Worm (Caenorhabditis elegans): Measurements from ENCODE around the gene srj-4.

The srj-4 gene

ce11 chrV:12195845-12196244, 32.8 kb downstream of the srj-4 start, which contains the start of gene ZK836.3:
TSS of gene ZK836.3 (minus strand) at chrV:12195945.
- TF ChIP-seq nhr-76 (tag; optimal IDR thresholded peaks at IDR 0.05), result no peak
- no peak for TF ChIP-seq dve-1 (tag; optimal IDR thresholded peaks at IDR 0.05; ENCODE audit: insufficient read depth)
- no peak for TF ChIP-seq duxl-1 (tag; optimal IDR thresholded peaks at IDR 0.05; ENCODE audit: poor library complexity)
- TF ChIP-seq set-16 (GFP tag; IDR thresholded peaks at IDR 0.05), result no peak
- no peak for TF ChIP-seq R02D3.7 (tag; optimal IDR thresholded peaks at IDR 0.05)
- TF ChIP-seq fos-1 (tag; optimal IDR thresholded peaks at IDR 0.05), result no peak
- no peak for TF ChIP-seq cey-2 (tag; optimal IDR thresholded peaks at IDR 0.05; ENCODE audit: borderline replicate concordance, insufficient read depth)
- no peak for TF ChIP-seq dmd-8 (GFP tag; IDR thresholded peaks at IDR 0.05)
- no peak for TF ChIP-seq daf-12 (tag; optimal IDR thresholded peaks at IDR 0.05)
- TF ChIP-seq gei-8 (GFP tag; optimal IDR thresholded peaks at IDR 0.05), result no peak
- no peak for TF ChIP-seq nhr-10 (tag; optimal IDR thresholded peaks at IDR 0.05)

ce11 chrV:12196659-12197058, 33.7 kb downstream of the srj-4 start:
- TF ChIP-seq nhr-41 (GFP tag; IDR thresholded peaks at IDR 0.05) (no peak), D1046.2 (GFP tag; IDR thresholded peaks at IDR 0.05) (no peak), pha-4 (GFP tag; IDR thresholded peaks at IDR 0.05) (no peak), pha-4 (tag; optimal IDR thresholded peaks at IDR 0.05) (no peak), mdl-1 (tag; optimal IDR thresholded peaks at IDR 0.05) (no peak), F37D6.2 (tag; optimal IDR thresholded peaks at IDR 0.05) (no peak), Y48G9A.11 (GFP tag; IDR thresholded peaks at IDR 0.05) (no peak), hlh-30 (tag; optimal IDR thresholded peaks at IDR 0.05; ENCODE audit: insufficient read depth) (no peak), attf-4 (tag; optimal IDR thresholded peaks at IDR 0.05) (no peak), mes-2 (tag; optimal IDR thresholded peaks at IDR 0.05; ENCODE audit: poor library complexity, severe bottlenecking) (no peak), cey-2 (tag; optimal IDR thresholded peaks at IDR 0.05; ENCODE audit: borderline replicate concordance, insufficient read depth) (no peak), skn-1 (tag; optimal IDR thresholded peaks at IDR 0.05) (no peak), set-16 (GFP tag; IDR thresholded peaks at IDR 0.05) (no peak), Y105C5A.15 (GFP tag; IDR thresholded peaks at IDR 0.05) (no peak)

ce11 chrV:12197748-12198147, 34.7 kb downstream of the srj-4 start:
- TF ChIP-seq aha-1 (tag), result peak; percentile 25
- TF ChIP-seq set-16 (GFP tag; IDR thresholded peaks at IDR 0.05), result peak; percentile 88
- TF ChIP-seq ZK546.5 (tag; optimal IDR thresholded peaks at IDR 0.05), result no peak
- no peak for TF ChIP-seq nhr-41 (GFP tag; IDR thresholded peaks at IDR 0.05)
- TF ChIP-seq dmd-8 (GFP tag; IDR thresholded peaks at IDR 0.05), result 0 out of 2 replicates have a peak, but pooled peaks have one; percentile 11
- TF ChIP-seq ama-1 (optimal IDR thresholded peaks at IDR 0.05), result no peak
- peak in 1 of 2 experiments; percentile 61 for TF ChIP-seq unc-62 (GFP tag; optimal IDR thresholded peaks at IDR 0.05 in 1 of 2)
- TF ChIP-seq unc-62 (tag; optimal IDR thresholded peaks at IDR 0.05), result no peak

- TF ChIP-seq jun-1 (tag; optimal IDR thresholded peaks at IDR 0.05) (no peak), attf-4 (tag; optimal IDR thresholded peaks at IDR 0.05) (no peak), dmd-9 (GFP tag; IDR thresholded peaks at IDR 0.05) (no peak), Y75B8A.6 (GFP tag; IDR thresholded peaks at IDR 0.05) (no peak), F49E8.2 (tag; optimal IDR thresholded peaks at IDR 0.05; ENCODE audit: borderline replicate concordance) (no peak), hlh-30 (tag; optimal IDR thresholded peaks at IDR 0.05; ENCODE audit: insufficient read depth) (no peak), mep-1 (tag; optimal IDR thresholded peaks at IDR 0.05) (no peak), sdz-12 (GFP tag; optimal IDR thresholded peaks at IDR 0.05) (no peak), daf-16 (GFP tag; optimal IDR thresholded peaks at IDR 0.05) (no peak), daf-16 (tag; optimal IDR thresholded peaks at IDR 0.05) (no peak), madf-5 (GFP tag; IDR thresholded peaks at IDR 0.05) (no peak), gei-8 (GFP tag; optimal IDR thresholded peaks at IDR 0.05) (no peak), skn-1 (tag; optimal IDR thresholded peaks at IDR 0.05) (no peak), egl-27 (tag; optimal IDR thresholded peaks at IDR 0.05) (no peak), F10B5.3 (tag; optimal IDR thresholded peaks at IDR 0.05) (no peak), lim-7 (GFP tag; IDR thresholded peaks at IDR 0.05) (no peak), lin-13 (GFP tag; optimal IDR thresholded peaks at IDR 0.05) (no peak), mes-2 (tag; optimal IDR thresholded peaks at IDR 0.05; ENCODE audit: poor library complexity, severe bottlenecking) (no peak), T26A8.4 (GFP tag; IDR thresholded peaks at IDR 0.05) (no peak)
Measured at ce11 chrV:12198545-12198944, 35.5 kb downstream of the srj-4 start, which contains the start of gene lon-3. TSS of gene lon-3 (minus strand) at chrV:12198645.
